Fruit fly (Drosophila melanogaster): ENCODE measurements around the gene mRpL44.

mRpL44 gene

DNA sequence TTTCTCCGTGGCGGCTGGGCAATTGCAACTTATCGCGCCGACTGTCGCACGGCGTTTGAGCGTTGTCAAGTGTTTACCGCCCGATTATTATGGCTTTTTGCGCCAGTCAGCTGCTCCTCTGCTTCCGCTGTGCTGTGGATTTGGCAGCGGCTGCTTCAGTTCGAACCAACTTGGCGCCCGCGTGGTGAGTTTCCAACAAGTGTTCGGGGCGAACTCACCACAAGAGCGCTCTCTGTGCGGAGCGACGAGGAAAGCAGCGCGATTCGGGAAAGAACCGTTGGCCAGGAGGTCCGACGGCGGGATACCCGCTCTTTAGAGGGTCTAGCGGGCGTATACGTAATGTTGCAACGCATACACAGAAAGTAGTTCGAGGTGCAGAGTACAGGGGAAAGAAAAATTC lies 32.2 kb upstream of the mRpL44 start, which contains the start of gene NKCC (continued):
- no peak for TF ChIP-seq CG6765 (GFP tag; optimal IDR thresholded peaks at IDR 0.05)
- peak; percentile 29; the same call in 1 of the 2 replicates for TF ChIP-seq CG13287 (GFP tag; IDR thresholded peaks at IDR 0.05; ENCODE audit: partially characterized antibody)
- TF ChIP-seq Oli (tag; optimal IDR thresholded peaks at IDR 0.05): no peak
- TF ChIP-seq zfh1 (GFP tag; IDR thresholded peaks at IDR 0.05): 0 out of 3 replicates have a peak, but pooled peaks have one; percentile 12
- no peak for TF ChIP-seq ranshi (GFP tag; IDR thresholded peaks at IDR 0.05)
- TF ChIP-seq Hmr (GFP tag; optimal IDR thresholded peaks at IDR 0.05): no peak
- no peak for TF ChIP-seq aop (GFP tag; IDR thresholded peaks at IDR 0.05)
- TF ChIP-seq zf30C (GFP tag; optimal IDR thresholded peaks at IDR 0.05): no peak
- no peak for TF ChIP-seq CG8944 (GFP tag; optimal IDR thresholded peaks at IDR 0.05)
- no peak for TF ChIP-seq tio (GFP tag; optimal IDR thresholded peaks at IDR 0.05)
- no peak for TF ChIP-seq NK7.1 (GFP tag; optimal IDR thresholded peaks at IDR 0.05)
- no peak for TF ChIP-seq Ada2b (GFP tag; IDR thresholded peaks at IDR 0.05)
- TF ChIP-seq CG17361 (GFP tag; IDR thresholded peaks at IDR 0.05): no peak
- TF ChIP-seq odd (GFP tag; optimal IDR thresholded peaks at IDR 0.05): no peak
- TF ChIP-seq CG15479 (GFP tag; optimal IDR thresholded peaks at IDR 0.05): no peak
- TF ChIP-seq Doc2 (GFP tag; IDR thresholded peaks at IDR 0.05): no peak
- TF ChIP-seq NC2β (GFP tag; optimal IDR thresholded peaks at IDR 0.05): no peak
- TF ChIP-seq CG14014 (GFP tag; IDR thresholded peaks at IDR 0.05): 0 out of 2 replicates have a peak, but pooled peaks have one; percentile 12
- TF ChIP-seq gsb (GFP tag; IDR thresholded peaks at IDR 0.05): no peak
- no peak for TF ChIP-seq CG7839 (tag; optimal IDR thresholded peaks at IDR 0.05)
- TF ChIP-seq psq (GFP tag; optimal IDR thresholded peaks at IDR 0.05): no peak
- TF ChIP-seq so (GFP tag; IDR thresholded peaks at IDR 0.05): no peak
- no peak for TF ChIP-seq CG8478 (optimal IDR thresholded peaks at IDR 0.05)
- no peak for TF ChIP-seq CG6791 (GFP tag; IDR thresholded peaks at IDR 0.05; ENCODE audit: partially characterized antibody)
- no peak for TF ChIP-seq nmo (GFP tag; optimal IDR thresholded peaks at IDR 0.05)
- no peak for TF ChIP-seq CG11504 (tag; optimal IDR thresholded peaks at IDR 0.05)
- TF ChIP-seq CG12659 (GFP tag; optimal IDR thresholded peaks at IDR 0.05): no peak
- no peak for TF ChIP-seq D19A (tag; optimal IDR thresholded peaks at IDR 0.05)
- no peak for TF ChIP-seq CG9932 (GFP tag; IDR thresholded peaks at IDR 0.05)
- no peak for TF ChIP-seq CG18619 (GFP tag; optimal IDR thresholded peaks at IDR 0.05)
- TF ChIP-seq chn (GFP tag; optimal IDR thresholded peaks at IDR 0.05): no peak
- no peak for TF ChIP-seq CG12942 (GFP tag; optimal IDR thresholded peaks at IDR 0.05)
- TF ChIP-seq fu2 (GFP tag; optimal IDR thresholded peaks at IDR 0.05): no peak
- TF ChIP-seq CG12219 (GFP tag; optimal IDR thresholded peaks at IDR 0.05): no peak

DNA sequence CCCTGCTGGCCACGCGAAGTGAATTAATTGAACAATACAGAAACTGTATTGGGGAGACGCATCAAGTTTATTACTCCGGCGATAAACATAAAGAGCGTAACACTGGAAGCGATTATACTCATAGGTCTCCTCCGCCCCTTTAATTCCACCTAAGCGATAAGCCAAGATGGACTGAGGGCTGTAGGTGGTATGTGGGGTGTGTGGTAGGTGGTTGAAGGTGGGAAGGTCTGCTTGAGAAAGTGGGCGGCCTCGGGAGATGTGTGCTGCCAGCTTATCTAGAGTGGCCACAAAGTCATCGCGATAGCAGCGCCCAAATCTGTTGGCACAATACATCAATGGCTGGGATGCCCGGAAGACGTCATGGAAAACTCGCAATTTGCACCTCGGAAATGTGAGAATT lies 27.2 kb upstream of the mRpL44 start:
- TF ChIP-seq lola (GFP tag; optimal IDR thresholded peaks at IDR 0.05) (no peak), Vsx1 (GFP tag; optimal IDR thresholded peaks at IDR 0.05) (no peak), HHEX (GFP tag; optimal IDR thresholded peaks at IDR 0.05) (no peak), Hmr (GFP tag; optimal IDR thresholded peaks at IDR 0.05) (no peak), klu (GFP tag; IDR thresholded peaks at IDR 0.05) (no peak), Med (GFP tag) (no peak), CG6254 (GFP tag; optimal IDR thresholded peaks at IDR 0.05) (no peak), bcd (GFP tag; optimal IDR thresholded peaks at IDR 0.05) (no peak), CG7372 (GFP tag; IDR thresholded peaks at IDR 0.05) (no peak), CG12769 (tag; optimal IDR thresholded peaks at IDR 0.05) (peak; percentile 47), Atf-2 (GFP tag; optimal IDR thresholded peaks at IDR 0.05) (no peak), Atf3 (GFP tag; optimal IDR thresholded peaks at IDR 0.05) (no peak), tna (GFP tag; IDR thresholded peaks at IDR 0.05; ENCODE audit: partially characterized antibody) (no peak), CG5953 (GFP tag; IDR thresholded peaks at IDR 0.05) (no peak), ewg (GFP tag; optimal IDR thresholded peaks at IDR 0.05) (no peak), CG13123 (GFP tag; optimal IDR thresholded peaks at IDR 0.05) (no peak), z (GFP tag; IDR thresholded peaks at IDR 0.05) (no peak), Opbp (GFP tag; IDR thresholded peaks at IDR 0.05; ENCODE audit: partially characterized antibody) (no peak), sc (optimal IDR thresholded peaks at IDR 0.05) (no peak), sc (GFP tag; optimal IDR thresholded peaks at IDR 0.05) (no peak)

All from whole organism, embryonic.